Worm (Caenorhabditis elegans) whole organism, L4 larva: ENCODE data around the gene fbxa-30.
"Not testable (repeated sequence)": the region's sequence is repeated elsewhere in the genome, so short reads cannot be mapped to it uniquely, and the experiment has no call there.

Experiments
- F26F4.8 ChIP-seq: fragments of 200-800 bp; sonication (Bioruptor generic); conservative IDR thresholded peaks from 2 replicates; pipeline ENCODE4 v1.3.6; 2022; ENCODE audit warnings: missing genetic modification characterization, missing compliant biosample characterization
- T26A8.4 ChIP-seq: fragments of 200-800 bp; sonication (Bioruptor generic); IDR thresholded peaks from 2 replicates; pipeline ENCODE4 v1.3.6; 2022; ENCODE audit warnings: missing genetic modification characterization, missing compliant biosample characterization
- Y105C5A.15 ChIP-seq: fragments of 200-800 bp; sonication (Bioruptor generic); IDR thresholded peaks from 2 replicates; pipeline ENCODE4 v1.3.6; 2022; ENCODE audit warnings: missing genetic modification characterization, missing compliant biosample characterization
- ceh-82 ChIP-seq: sonication (generic microtip); optimal IDR thresholded peaks from 2 replicates; lab custom pipeline; 2017; ENCODE audit warnings: missing biosample characterization, missing genetic modification characterization
- ces-1 ChIP-seq: fragments of 150-350 bp; sonication (generic microtip); optimal IDR thresholded peaks from 4 replicates; lab custom pipeline; 2014; ENCODE audit warnings: missing biosample characterization, missing genetic modification reagents, missing genetic modification characterization
- cey-2 ChIP-seq: sonication (generic microtip); optimal IDR thresholded peaks from 3 replicates; lab custom pipeline; 2017; ENCODE audit warnings: missing genetic modification characterization, mild to moderate bottlenecking, missing compliant biosample characterization, antibody characterized with exemption, borderline replicate concordance; ENCODE audit not compliant: insufficient read depth
- daf-16 ChIP-seq, 3 experiments: sonication (generic microtip); optimal IDR thresholded peaks; 2 replicates each; lab custom pipeline; 2016 to 2017; ENCODE audit warnings: missing genetic modification characterization in 3 of 3, missing genetic modification reagents in 3 of 3, mild to moderate bottlenecking in 2 of 3, missing compliant biosample characterization in 2 of 3, missing biosample characterization in 1 of 3, moderate library complexity in 1 of 3
- dmd-6 ChIP-seq: fragments of 200-800 bp; sonication (Bioruptor generic); IDR thresholded peaks from 2 replicates; pipeline ENCODE4 v1.3.6; 2022; ENCODE audit warnings: missing genetic modification reagents, missing genetic modification characterization, missing compliant biosample characterization
- dpl-1 ChIP-seq: fragments of 150-350 bp; optimal IDR thresholded peaks from 2 replicates; lab custom pipeline; 2014; ENCODE audit warnings: missing biosample characterization, missing genetic modification reagents, missing genetic modification characterization
- duxl-1 ChIP-seq: sonication (generic microtip); optimal IDR thresholded peaks from 2 replicates; lab custom pipeline; 2016; ENCODE audit warnings: mild to moderate bottlenecking, missing genetic modification characterization, moderate library complexity, missing compliant biosample characterization; ENCODE audit not compliant: poor library complexity
- dve-1 ChIP-seq: sonication (generic microtip); optimal IDR thresholded peaks from 2 replicates; lab custom pipeline; 2017; ENCODE audit warnings: antibody characterized with exemption, mild to moderate bottlenecking, missing genetic modification characterization, missing compliant biosample characterization; ENCODE audit not compliant: insufficient read depth
- egl-43 ChIP-seq: fragments of 200-800 bp; sonication (Bioruptor generic); IDR thresholded peaks from 2 replicates; pipeline ENCODE4 v1.3.6; 2022; ENCODE audit warnings: missing genetic modification reagents, missing genetic modification characterization, missing compliant biosample characterization
- hif-1 ChIP-seq, 2 experiments: sonication (generic microtip); optimal IDR thresholded peaks; 2 replicates each; lab custom pipeline; 2016 to 2017; ENCODE audit warnings: missing compliant biosample characterization in 2 of 2, missing genetic modification characterization in 2 of 2, missing genetic modification reagents in 2 of 2, missing genotype in 2 of 2, mild to moderate bottlenecking in 1 of 2
- hlh-11 ChIP-seq: fragments of 200-800 bp; sonication (Bioruptor generic); optimal IDR thresholded peaks from 2 replicates; lab custom pipeline; 2018; ENCODE audit warnings: mild to moderate bottlenecking, missing genetic modification characterization, missing compliant biosample characterization
- hlh-30 ChIP-seq: sonication (generic microtip); optimal IDR thresholded peaks from 2 replicates; lab custom pipeline; 2017; ENCODE audit warnings: antibody characterized with exemption, mild to moderate bottlenecking, missing genetic modification characterization, missing compliant biosample characterization; ENCODE audit not compliant: insufficient read depth
- hmg-1.1 ChIP-seq: fragments of 200-800 bp; sonication (Bioruptor generic); IDR thresholded peaks from 2 replicates; pipeline ENCODE4 v1.3.6; 2022; ENCODE audit warnings: missing genetic modification reagents, missing genetic modification characterization, missing compliant biosample characterization
- lin-1 ChIP-seq: fragments of 200-800 bp; sonication (Bioruptor generic); IDR thresholded peaks from 2 replicates; pipeline ENCODE4 v1.3.6; 2022; ENCODE audit warnings: missing genetic modification reagents, missing genetic modification characterization, missing compliant biosample characterization
- lin-39 ChIP-seq: fragments of 150-350 bp; optimal IDR thresholded peaks from 2 replicates; lab custom pipeline; 2014; ENCODE audit warnings: missing biosample characterization, missing genetic modification reagents, missing genetic modification characterization
- lsy-2 ChIP-seq, 2 experiments: fragments of 150-350 bp in 1 of 2; sonication (generic microtip) in 1 of 2; optimal IDR thresholded peaks; 2 replicates each; lab custom pipeline; 2014 to 2017; ENCODE audit warnings: missing biosample characterization in 2 of 2, missing genetic modification characterization in 2 of 2
- mdl-1 ChIP-seq, 2 experiments: fragments of 150-350 bp in 1 of 2; sonication (generic microtip) in 1 of 2; optimal IDR thresholded peaks; 2 replicates each; lab custom pipeline; 2014 to 2017; ENCODE audit warnings: missing biosample characterization in 2 of 2, missing genetic modification characterization in 2 of 2
- mep-1 ChIP-seq: fragments of 150-350 bp; sonication (generic microtip); optimal IDR thresholded peaks from 3 replicates; lab custom pipeline; 2014; ENCODE audit warnings: missing biosample characterization, missing genetic modification characterization
- mes-2 ChIP-seq: sonication (generic microtip); optimal IDR thresholded peaks from 2 replicates; lab custom pipeline; 2016; ENCODE audit warnings: missing genotype, mild to moderate bottlenecking, missing genetic modification characterization, missing compliant biosample characterization; ENCODE audit not compliant: poor library complexity, severe bottlenecking
- mxl-2 ChIP-seq: fragments of 200-800 bp; sonication (Bioruptor generic); conservative IDR thresholded peaks from 2 replicates; pipeline ENCODE4 v1.3.6; 2022; ENCODE audit warnings: missing genetic modification reagents, missing genetic modification characterization, missing compliant biosample characterization
- nhr-102 ChIP-seq: sonication (generic microtip); optimal IDR thresholded peaks from 2 replicates; lab custom pipeline; 2016; ENCODE audit warnings: mild to moderate bottlenecking, missing genetic modification characterization, moderate library complexity, missing compliant biosample characterization
- nhr-28 ChIP-seq: fragments of 150-350 bp; optimal IDR thresholded peaks from 2 replicates; lab custom pipeline; 2014; ENCODE audit warnings: missing biosample characterization, missing genetic modification characterization
- nhr-41 ChIP-seq: fragments of 200-800 bp; sonication (Bioruptor generic); IDR thresholded peaks from 2 replicates; pipeline ENCODE4 v1.3.6; 2022; ENCODE audit warnings: missing genetic modification reagents, missing genetic modification characterization, missing compliant biosample characterization
- nhr-76 ChIP-seq: fragments of 150-350 bp; optimal IDR thresholded peaks from 2 replicates; lab custom pipeline; 2014; ENCODE audit warnings: missing biosample characterization, missing genetic modification characterization
- nhr-77 ChIP-seq: fragments of 150-350 bp; optimal IDR thresholded peaks from 2 replicates; lab custom pipeline; 2014; ENCODE audit warnings: missing biosample characterization, missing genetic modification characterization
- pha-4 ChIP-seq, 2 experiments: fragments of 150-350 bp in 1 of 2; fragments of 200-800 bp in 1 of 2; sonication (Bioruptor generic) in 1 of 2; IDR thresholded peaks in 1 of 2; optimal IDR thresholded peaks in 1 of 2; 2 replicates each; pipeline versions ENCODE4 v1.3.6 to Lab custom; 2014 to 2022; ENCODE audit warnings: missing genetic modification characterization in 2 of 2, missing genetic modification reagents in 2 of 2, missing biosample characterization in 1 of 2, missing compliant biosample characterization in 1 of 2
- php-3 ChIP-seq: fragments of 200-800 bp; sonication (Bioruptor generic); IDR thresholded peaks from 2 replicates; pipeline ENCODE4 v1.3.6; 2022; ENCODE audit warnings: missing genetic modification reagents, missing genetic modification characterization, missing compliant biosample characterization
- pqm-1 ChIP-seq: sonication (generic microtip); optimal IDR thresholded peaks from 2 replicates; lab custom pipeline; 2017; ENCODE audit warnings: missing biosample characterization, missing genetic modification characterization
- set-16 ChIP-seq: fragments of 200-800 bp; sonication (Bioruptor generic); IDR thresholded peaks from 2 replicates; pipeline ENCODE4 v1.3.6; 2022; ENCODE audit warnings: missing genetic modification reagents, missing genetic modification characterization, missing compliant biosample characterization
- tra-1 ChIP-seq: fragments of 200-800 bp; sonication (Bioruptor generic); IDR thresholded peaks from 2 replicates; pipeline ENCODE4 v1.3.6; 2022; ENCODE audit warnings: missing genetic modification reagents, missing genetic modification characterization, missing compliant biosample characterization

fbxa-30 gene

DNA sequence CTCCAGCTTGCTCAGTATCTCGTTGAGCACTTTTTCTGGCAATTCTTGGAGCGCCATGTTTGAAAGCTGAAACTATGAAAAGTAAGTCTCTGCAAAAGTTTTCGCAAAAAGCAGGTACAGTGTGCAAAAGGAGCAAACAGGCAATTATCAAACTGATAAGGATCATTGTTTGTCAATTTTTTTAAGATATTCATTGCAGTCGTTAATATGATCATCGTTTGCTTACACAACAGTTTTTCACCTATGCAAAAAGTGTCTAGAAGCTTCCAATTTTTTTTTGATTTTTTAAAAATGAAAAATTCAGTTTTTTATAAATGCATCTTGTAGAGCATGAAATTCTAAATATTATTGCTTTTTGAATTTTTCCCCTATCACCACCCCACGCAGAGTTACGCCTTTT, 17.1 kb downstream of the fbxa-30 start, which contains the start of gene fbxa-78:
Gene fbxa-78, minus strand, starts transcription at position 101 of the 400 bp plus-strand sequence.
- not testable (repeated sequence) for TF ChIP-seq ceh-82; nhr-41 (GFP tag; lab: Robert Waterston, UW); egl-43

DNA sequence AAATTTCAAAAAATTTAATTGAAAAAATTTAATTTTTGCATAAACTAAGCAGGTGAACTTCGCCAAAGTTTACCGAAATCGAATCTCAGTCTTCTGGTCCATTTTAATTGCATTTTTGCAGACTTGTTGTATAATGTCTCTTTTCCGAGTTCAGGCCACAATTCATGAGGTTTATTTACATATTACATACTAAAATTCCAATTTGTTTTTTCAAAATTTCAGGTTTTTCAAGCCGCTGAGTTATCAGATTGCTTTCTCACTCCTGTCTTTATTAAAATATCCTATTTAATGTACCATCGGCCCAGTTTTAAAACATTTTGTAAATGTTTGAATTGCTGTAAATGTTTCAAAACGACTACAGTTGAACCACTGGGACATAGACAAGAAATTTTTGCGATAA, 18.9 kb downstream of the fbxa-30 start, which contains the start of gene fbxa-208:
Gene fbxa-208, plus strand, starts transcription at position 301 of the 400 bp plus-strand sequence.
- not testable (repeated sequence) for TF ChIP-seq pqm-1 (tag; lab: Kevin White, UChicago); mxl-2 (GFP tag; lab: Robert Waterston, UW); ces-1 (GFP tag; lab: Kevin White, UChicago)

DNA sequence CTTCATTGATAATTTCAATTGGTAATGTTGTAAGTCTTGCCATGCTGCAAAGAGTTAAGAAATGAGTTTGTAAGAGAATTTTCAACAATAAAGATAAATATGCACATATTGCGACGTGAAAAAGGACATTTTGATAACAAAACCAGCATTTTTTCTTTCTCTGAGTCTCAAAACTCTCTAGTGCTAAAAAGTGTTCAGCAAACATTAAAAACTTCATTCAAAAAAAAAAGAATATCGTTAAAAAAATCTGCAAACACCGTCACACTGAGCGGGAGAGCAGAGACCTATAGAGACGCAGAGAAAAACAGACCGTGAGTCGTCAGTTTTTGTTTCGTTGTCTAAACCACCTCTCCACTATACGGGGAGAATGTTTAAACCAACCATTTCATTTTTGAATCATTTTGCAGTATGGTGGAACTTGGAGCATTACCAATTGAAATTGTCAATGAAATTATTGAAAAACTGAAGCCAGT, 26.3 kb downstream of the fbxa-30 start, which contains the start of the genes fbxa-76 and fbxa-77:
Gene fbxa-76, minus strand, starts transcription at position 51 of the 473 bp plus-strand sequence.
Gene fbxa-77, plus strand, starts transcription at position 365 of the 473 bp plus-strand sequence.
- TF ChIP-seq hlh-11 (tag; lab: Kevin White, UChicago) (peak; percentile 61), dpl-1 (GFP tag; lab: Kevin White, UChicago) (peak; percentile 46), lsy-2 (tag; optimal IDR thresholded peaks at IDR 0.05; lab: Kevin White, UChicago) (peak in 1 of 2 experiments; percentile 60), nhr-28 (tag; lab: Kevin White, UChicago) (peak; percentile 27), mes-2 (tag; lab: Kevin White, UChicago) (peak; percentile 70), hif-1 (tag; optimal IDR thresholded peaks at IDR 0.05; lab: Kevin White, UChicago) (peak in 1 of 2 experiments; percentile 25), duxl-1 (tag; lab: Kevin White, UChicago) (peak; percentile 62), pha-4 (GFP tag; IDR thresholded peaks at IDR 0.05; lab: Robert Waterston, UW) (no peak), pha-4 (tag; optimal IDR thresholded peaks at IDR 0.05; lab: Kevin White, UChicago) (peak; percentile 70), nhr-102 (tag; lab: Kevin White, UChicago) (no peak), dmd-6 (peak; percentile 65), dve-1 (tag; lab: Kevin White, UChicago) (peak; percentile 90), F26F4.8 (no peak), set-16 (GFP tag; lab: Robert Waterston, UW) (no peak), Y105C5A.15 (GFP tag; lab: Robert Waterston, UW) (no peak), mep-1 (peak; percentile 33), cey-2 (tag; lab: Kevin White, UChicago) (no peak), T26A8.4 (GFP tag; lab: Robert Waterston, UW) (no peak), lin-39 (no peak), php-3 (GFP tag; lab: Robert Waterston, UW) (peak; percentile 52; the same call in 1 of the 2 replicates), tra-1 (GFP tag; lab: Robert Waterston, UW) (0 out of 2 replicates have a peak, but pooled peaks have one; percentile 13), nhr-76 (tag; lab: Kevin White, UChicago) (no peak), hlh-30 (tag; lab: Kevin White, UChicago) (peak; percentile 23), hmg-1.1 (0 out of 2 replicates have a peak, but pooled peaks have one; percentile 26), pqm-1 (tag; lab: Kevin White, UChicago) (peak; percentile 40), lin-1 (GFP tag; lab: Robert Waterston, UW) (0 out of 2 replicates have a peak, but pooled peaks have one; percentile 32), mdl-1 (tag; optimal IDR thresholded peaks at IDR 0.05; lab: Kevin White, UChicago) (peak in 1 of 2 experiments; percentile 3), nhr-77 (peak; percentile 6), daf-16 (GFP tag; optimal IDR thresholded peaks at IDR 0.05; lab: Kevin White, UChicago) (no peak), daf-16 (tag; optimal IDR thresholded peaks at IDR 0.05; lab: Kevin White, UChicago) (peak; percentile 53), nhr-41 (GFP tag; lab: Robert Waterston, UW) (no peak)
